Worm (Caenorhabditis elegans): ENCODE data around the gene T05C7.8.
A peak's percentile ranks its signal among the peaks of the same experiment; 100 is the strongest.
"Not testable (repeated sequence)": the region's sequence is repeated elsewhere in the genome, so short reads cannot be mapped to it uniquely, and the experiment has no call there.

Gene T05C7.8

ce11 chrIV:51219-51618, 25.0 kb upstream of the T05C7.8 start (continued):
- TF ChIP-seq hlh-30 (tag; optimal IDR thresholded peaks at IDR 0.05; ENCODE audit: insufficient read depth) (no peak), pros-1 (tag; optimal IDR thresholded peaks at IDR 0.05) (peak; percentile 37), sox-4 (tag; optimal IDR thresholded peaks at IDR 0.05) (no peak), ceh-22 (tag; optimal IDR thresholded peaks at IDR 0.05) (no peak), unc-42 (tag; optimal IDR thresholded peaks at IDR 0.05) (no peak)

- TF ChIP-seq ceh-45 (GFP tag; IDR thresholded peaks at IDR 0.05) = no peak
- no peak for TF ChIP-seq ceh-18 (tag; optimal IDR thresholded peaks at IDR 0.05)
- TF ChIP-seq lim-6 (tag; optimal IDR thresholded peaks at IDR 0.05) = no peak
- TF ChIP-seq ceh-6 (GFP tag; optimal IDR thresholded peaks at IDR 0.05) = no peak
- no peak for TF ChIP-seq unc-3 (GFP tag; conservative IDR thresholded peaks at IDR 0.05)
- TF ChIP-seq unc-3 (tag; optimal IDR thresholded peaks at IDR 0.05) = no peak
- TF ChIP-seq hlh-15 (tag; optimal IDR thresholded peaks at IDR 0.05) = no peak
- TF ChIP-seq unc-42 (tag; optimal IDR thresholded peaks at IDR 0.05) = no peak
- no peak for TF ChIP-seq hlh-6 (tag; optimal IDR thresholded peaks at IDR 0.05)
- TF ChIP-seq elt-4 (tag; optimal IDR thresholded peaks at IDR 0.05) = no peak
- no peak for TF ChIP-seq pqm-1 (tag; optimal IDR thresholded peaks at IDR 0.05)
- no peak for TF ChIP-seq nhr-11 (tag; optimal IDR thresholded peaks at IDR 0.05)
- TF ChIP-seq unc-86 (tag; optimal IDR thresholded peaks at IDR 0.05) = no peak
- no peak for TF ChIP-seq nfya-1 (tag; optimal IDR thresholded peaks at IDR 0.05)
- no peak for TF ChIP-seq fkh-10 (GFP tag; optimal IDR thresholded peaks at IDR 0.05)
- TF ChIP-seq pag-3 (tag; optimal IDR thresholded peaks at IDR 0.05; ENCODE audit: borderline replicate concordance) = no peak
- TF ChIP-seq ahr-1 (tag; optimal IDR thresholded peaks at IDR 0.05) = no peak
- no peak for TF ChIP-seq sox-2 (GFP tag; IDR thresholded peaks at IDR 0.05)
- no peak for TF ChIP-seq pax-1 (tag; optimal IDR thresholded peaks at IDR 0.05)
- no peak for TF ChIP-seq sox-4 (tag; optimal IDR thresholded peaks at IDR 0.05)
Measured at ce11 chrIV:53539-53938, 22.6 kb upstream of the T05C7.8 start, which contains the start of gene T05C7.4. Gene T05C7.4, minus strand, starts transcription at chrIV:53639.

ce11 chrIV:58818-59217, 17.4 kb upstream of the T05C7.8 start, which contains the start of gene T05C7.5:
Gene T05C7.5, minus strand, starts transcription at chrIV:58918.
- TF ChIP-seq dve-1 (tag; optimal IDR thresholded peaks at IDR 0.05) (no peak), sox-2 (GFP tag; IDR thresholded peaks at IDR 0.05) (no peak), ama-1 (optimal IDR thresholded peaks at IDR 0.05) (no peak), tbx-2 (tag; optimal IDR thresholded peaks at IDR 0.05) (no peak), ceh-24 (tag; optimal IDR thresholded peaks at IDR 0.05) (no peak)

- not testable (repeated sequence) for TF ChIP-seq dve-1, Y22D7AL.16, pax-1 (tag; optimal IDR thresholded peaks at IDR 0.05)
Measured at ce11 chrIV:61448-61847, 14.7 kb upstream of the T05C7.8 start, which contains the start of gene T05C7.7. Gene T05C7.7, plus strand, starts transcription at chrIV:61748.

- TF ChIP-seq ceh-19 (GFP tag; optimal IDR thresholded peaks at IDR 0.05) (no peak), hlh-13 (GFP tag; optimal IDR thresholded peaks at IDR 0.05) (no peak), ceh-48 (tag; optimal IDR thresholded peaks at IDR 0.05) (no peak), lin-11 (tag; optimal IDR thresholded peaks at IDR 0.05) (no peak), hlh-6 (tag; optimal IDR thresholded peaks at IDR 0.05) (no peak), pqm-1 (tag; optimal IDR thresholded peaks at IDR 0.05) (no peak), Y22D7AL.16 (tag; optimal IDR thresholded peaks at IDR 0.05) (no peak), sox-4 (tag; optimal IDR thresholded peaks at IDR 0.05) (no peak), hlh-30 (tag; optimal IDR thresholded peaks at IDR 0.05; ENCODE audit: insufficient read depth) (no peak), pag-3 (tag; optimal IDR thresholded peaks at IDR 0.05; ENCODE audit: borderline replicate concordance) (no peak)
Measured at ce11 chrIV:71266-71665, 4.9 kb upstream of the T05C7.8 start.

- TF ChIP-seq unc-42 (tag; optimal IDR thresholded peaks at IDR 0.05) = no peak
- no peak for TF ChIP-seq ref-2 (tag; optimal IDR thresholded peaks at IDR 0.05)
Measured at ce11 chrIV:73175-73574, 3.0 kb upstream of the T05C7.8 start.
